Fruit fly (Drosophila melanogaster) whole organism, embryonic: Measurements from ENCODE around the gene CG13124.

ENCODE experiments used
- CG10979 ChIP-seq: fragments of 200-800 bp; sonication (Bioruptor generic); optimal IDR thresholded peaks from 2 replicates; lab custom pipeline; 2018; ENCODE audit warnings: missing biosample characterization, mild to moderate bottlenecking, missing genetic modification characterization, moderate library complexity
- CG1233 ChIP-seq: fragments of 200-800 bp; sonication (Bioruptor generic); optimal IDR thresholded peaks from 4 replicates; lab custom pipeline; 2018; ENCODE audit warnings: missing biosample characterization, mild to moderate bottlenecking, missing genetic modification characterization
- CG12769 ChIP-seq: fragments of 200-800 bp; sonication (Bioruptor generic); optimal IDR thresholded peaks from 2 replicates; lab custom pipeline; 2019; ENCODE audit warnings: missing biosample characterization, mild to moderate bottlenecking, missing genetic modification characterization, moderate library complexity
- CG13424 ChIP-seq: fragments of 200-800 bp; sonication (Bioruptor generic); optimal IDR thresholded peaks from 2 replicates; lab custom pipeline; 2019; ENCODE audit warnings: missing biosample characterization, mild to moderate bottlenecking, missing genetic modification characterization, moderate library complexity
- CG13775 ChIP-seq: fragments of 200-800 bp; sonication (Bioruptor generic); optimal IDR thresholded peaks from 3 replicates; lab custom pipeline; 2017; ENCODE audit warnings: missing biosample characterization, mild to moderate bottlenecking, missing genetic modification characterization
- CG14860 ChIP-seq: fragments of 200-800 bp; sonication (Bioruptor generic); IDR thresholded peaks from 3 replicates; pipeline ENCODE4 v1.3.6; 2022; ENCODE audit warnings: missing biosample characterization, missing genetic modification characterization; ENCODE audit not compliant: partially characterized antibody
- CG15514 ChIP-seq: fragments of 200-800 bp; sonication (Bioruptor generic); optimal IDR thresholded peaks from 3 replicates; lab custom pipeline; 2017; ENCODE audit warnings: missing biosample characterization, missing genetic modification characterization, mild to moderate bottlenecking, moderate library complexity, missing genetic modification reagents
- CG15696 ChIP-seq: fragments of 200-800 bp; sonication (Bioruptor generic); optimal IDR thresholded peaks from 2 replicates; lab custom pipeline; 2019; ENCODE audit warnings: missing biosample characterization, mild to moderate bottlenecking, missing genetic modification characterization, moderate library complexity
- CG18764 ChIP-seq: fragments of 200-800 bp; sonication (Bioruptor generic); optimal IDR thresholded peaks from 3 replicates; lab custom pipeline; 2016; ENCODE audit warnings: missing biosample characterization, missing genetic modification characterization
- CG2712 ChIP-seq: fragments of 200-800 bp; optimal IDR thresholded peaks from 3 replicates; lab custom pipeline; 2019; ENCODE audit warnings: missing biosample characterization, mild to moderate bottlenecking, missing genetic modification characterization, moderate library complexity
- CG2875 ChIP-seq: fragments of 200-800 bp; sonication (Bioruptor generic); optimal IDR thresholded peaks from 2 replicates; lab custom pipeline; 2017; ENCODE audit warnings: missing biosample characterization, mild to moderate bottlenecking, missing genetic modification characterization, missing genetic modification reagents
- CG3407 ChIP-seq: fragments of 200-800 bp; sonication (Bioruptor generic); optimal IDR thresholded peaks from 2 replicates; lab custom pipeline; 2018; ENCODE audit warnings: missing biosample characterization, mild to moderate bottlenecking, missing genetic modification characterization
- CG6813 ChIP-seq: fragments of 200-800 bp; sonication (Bioruptor generic); optimal IDR thresholded peaks from 2 replicates; lab custom pipeline; 2017; ENCODE audit warnings: missing biosample characterization, missing genetic modification characterization, mild to moderate bottlenecking, moderate library complexity, missing genetic modification reagents
- CG9797 ChIP-seq: fragments of 200-800 bp; sonication (Bioruptor generic); optimal IDR thresholded peaks from 3 replicates; lab custom pipeline; 2018; ENCODE audit warnings: missing biosample characterization, mild to moderate bottlenecking, missing genetic modification characterization
- CG9817 ChIP-seq: fragments of 200-800 bp; sonication (Bioruptor generic); optimal IDR thresholded peaks from 2 replicates; lab custom pipeline; 2018; ENCODE audit warnings: missing biosample characterization, mild to moderate bottlenecking, missing genetic modification characterization, moderate library complexity
- CG9932 ChIP-seq: fragments of 200-800 bp; sonication (Bioruptor generic); IDR thresholded peaks from 2 replicates; pipeline ENCODE4 v1.3.6; 2022; ENCODE audit warnings: missing biosample characterization, missing genetic modification characterization
- Ets65A ChIP-seq: fragments of 200-800 bp; sonication (Bioruptor generic); peaks from one replicate; lab custom pipeline; 2016; ENCODE audit warnings: missing biosample characterization, missing genetic modification characterization
- Ets97D ChIP-seq: fragments of 200-800 bp; sonication (Bioruptor generic); optimal IDR thresholded peaks from 3 replicates; lab custom pipeline; 2016; ENCODE audit warnings: missing biosample characterization, missing genetic modification characterization
- Jarid2 ChIP-seq: fragments of 200-800 bp; sonication (Bioruptor generic); optimal IDR thresholded peaks from 3 replicates; lab custom pipeline; 2017; ENCODE audit warnings: mild to moderate bottlenecking, missing biosample characterization, missing genetic modification reagents, missing genetic modification characterization
- MBD-R2 ChIP-seq: fragments of 200-800 bp; sonication (Bioruptor generic); IDR thresholded peaks from 2 replicates; pipeline ENCODE4 v1.3.6; 2022; ENCODE audit warnings: missing biosample characterization, missing genetic modification characterization
- Nf-YC ChIP-seq: fragments of 200-800 bp; optimal IDR thresholded peaks from 3 replicates; lab custom pipeline; 2019; ENCODE audit warnings: missing biosample characterization, mild to moderate bottlenecking, missing genetic modification characterization, moderate library complexity
- PHDP ChIP-seq: fragments of 200-800 bp; sonication (Bioruptor generic); optimal IDR thresholded peaks from 3 replicates; lab custom pipeline; 2018; ENCODE audit warnings: missing biosample characterization, mild to moderate bottlenecking, missing genetic modification characterization, moderate library complexity
- Pdp1 ChIP-seq, 2 experiments: fragments of 200-800 bp; sonication (Bioruptor generic); optimal IDR thresholded peaks; 3 replicates each; lab custom pipeline; 2016; ENCODE audit warnings: missing biosample characterization in 2 of 2, missing genetic modification characterization in 2 of 2, mild to moderate bottlenecking in 1 of 2, moderate library complexity in 1 of 2
- Rfx ChIP-seq: fragments of 200-800 bp; sonication (Bioruptor generic); IDR thresholded peaks from 2 replicates; pipeline ENCODE4 v1.3.6; 2022; ENCODE audit warnings: missing biosample characterization, missing genetic modification characterization
- Stat92E ChIP-seq, 3 experiments: fragments of >200 bp in 2 of 3; fragments of 200-800 bp in 1 of 3; sonication (Bioruptor generic) in 1 of 3; optimal IDR thresholded peaks; 2 replicates each; lab custom pipeline; 2017 to 2019; ENCODE audit warnings: missing biosample characterization in 3 of 3, missing genetic modification characterization in 3 of 3, mild to moderate bottlenecking in 1 of 3, moderate library complexity in 1 of 3
- Trl ChIP-seq, 3 experiments: fragments of >200 bp in 2 of 3; fragments of 200-800 bp in 1 of 3; sonication (Bioruptor generic) in 1 of 3; optimal IDR thresholded peaks; 2 replicates in 1 of 3; 3 replicates in 2 of 3; lab custom pipeline; 2016 to 2017; ENCODE audit warnings: missing biosample characterization in 1 of 3, missing genetic modification characterization in 1 of 3
- Usf ChIP-seq: fragments of 200-800 bp; sonication (Bioruptor generic); optimal IDR thresholded peaks from 2 replicates; lab custom pipeline; 2017; ENCODE audit warnings: missing genotype, missing biosample characterization, missing genetic modification characterization
- YL-1 ChIP-seq: fragments of 200-800 bp; sonication (Bioruptor generic); optimal IDR thresholded peaks from 3 replicates; lab custom pipeline; 2017; ENCODE audit warnings: missing biosample characterization, mild to moderate bottlenecking, missing genetic modification characterization
- ash1 ChIP-seq: fragments of 200-800 bp; sonication (Bioruptor generic); optimal IDR thresholded peaks from 2 replicates; lab custom pipeline; 2018; ENCODE audit warnings: missing biosample characterization, mild to moderate bottlenecking, missing genetic modification characterization
- bcd ChIP-seq: fragments of 200-800 bp; sonication (Bioruptor generic); optimal IDR thresholded peaks from 2 replicates; lab custom pipeline; 2017; ENCODE audit warnings: missing biosample characterization, mild to moderate bottlenecking, missing genetic modification characterization
- chn ChIP-seq: fragments of 200-800 bp; sonication (Bioruptor generic); optimal IDR thresholded peaks from 2 replicates; lab custom pipeline; 2016; ENCODE audit warnings: missing biosample characterization, missing genetic modification characterization
- corto ChIP-seq: fragments of 200-800 bp; sonication (Bioruptor generic); optimal IDR thresholded peaks from 2 replicates; lab custom pipeline; 2016; ENCODE audit warnings: missing biosample characterization, mild to moderate bottlenecking, missing genetic modification characterization, moderate library complexity
- dati ChIP-seq: fragments of 200-800 bp; sonication (Bioruptor generic); IDR thresholded peaks from 2 replicates; pipeline ENCODE4 v1.3.6; 2022; ENCODE audit warnings: missing biosample characterization, missing genetic modification characterization
- dpn ChIP-seq, 2 experiments: fragments of 200-800 bp; sonication (Bioruptor generic); optimal IDR thresholded peaks; 3 replicates each; lab custom pipeline; 2016; ENCODE audit warnings: missing biosample characterization in 2 of 2, missing genetic modification characterization in 2 of 2
- exex ChIP-seq: fragments of 200-800 bp; sonication (Bioruptor generic); optimal IDR thresholded peaks from 4 replicates; lab custom pipeline; 2018; ENCODE audit warnings: missing biosample characterization, mild to moderate bottlenecking, missing genetic modification characterization, moderate library complexity
- eyg ChIP-seq: fragments of 200-800 bp; sonication (Bioruptor generic); optimal IDR thresholded peaks from 3 replicates; lab custom pipeline; 2016; ENCODE audit warnings: missing biosample characterization, missing genetic modification characterization
- gsb-n ChIP-seq: fragments of 200-800 bp; sonication (Bioruptor generic); optimal IDR thresholded peaks from 3 replicates; lab custom pipeline; 2018; ENCODE audit warnings: missing biosample characterization, mild to moderate bottlenecking, missing genetic modification characterization
- jumu ChIP-seq: fragments of 200-800 bp; sonication (Bioruptor generic); optimal IDR thresholded peaks from 3 replicates; lab custom pipeline; 2016; ENCODE audit warnings: missing biosample characterization, missing genetic modification characterization
- lab ChIP-seq: fragments of 200-800 bp; sonication (Bioruptor generic); optimal IDR thresholded peaks from 3 replicates; lab custom pipeline; 2017; ENCODE audit warnings: missing biosample characterization, missing genetic modification characterization, mild to moderate bottlenecking, moderate library complexity, missing genetic modification reagents
- lola ChIP-seq, 3 experiments: fragments of >200 bp in 2 of 3; fragments of 200-800 bp in 1 of 3; sonication (Bioruptor generic) in 1 of 3; optimal IDR thresholded peaks; 2 replicates each; lab custom pipeline; 2017 to 2019; ENCODE audit warnings: missing biosample characterization in 3 of 3, missing genetic modification characterization in 3 of 3, mild to moderate bottlenecking in 1 of 3, moderate library complexity in 1 of 3
- mld ChIP-seq: fragments of 200-800 bp; sonication (Bioruptor generic); IDR thresholded peaks from 3 replicates; pipeline ENCODE4 v1.3.6; 2022; ENCODE audit warnings: missing biosample characterization, missing genetic modification characterization; ENCODE audit not compliant: partially characterized antibody
- pros ChIP-seq: fragments of 200-800 bp; sonication (Bioruptor generic); optimal IDR thresholded peaks from 3 replicates; lab custom pipeline; 2019; ENCODE audit warnings: missing biosample characterization, mild to moderate bottlenecking, missing genetic modification characterization, moderate library complexity
- pum ChIP-seq: fragments of 200-800 bp; sonication (Bioruptor generic); optimal IDR thresholded peaks from 2 replicates; lab custom pipeline; 2016; ENCODE audit warnings: missing biosample characterization, missing genetic modification characterization
- row ChIP-seq: fragments of 200-800 bp; sonication (Bioruptor generic); IDR thresholded peaks from 3 replicates; pipeline ENCODE4 v1.3.6; 2022; ENCODE audit warnings: missing biosample characterization, missing genetic modification characterization
- slou ChIP-seq: fragments of 200-800 bp; sonication (Bioruptor generic); optimal IDR thresholded peaks from 3 replicates; lab custom pipeline; 2016; ENCODE audit warnings: missing biosample characterization, missing genetic modification characterization
- sna ChIP-seq: fragments of 200-800 bp; sonication (Bioruptor generic); IDR thresholded peaks from 2 replicates; pipeline ENCODE4 v1.3.6; 2022; ENCODE audit warnings: missing biosample characterization, missing genetic modification characterization; ENCODE audit not compliant: partially characterized antibody
- trem ChIP-seq: fragments of 200-800 bp; optimal IDR thresholded peaks from 3 replicates; lab custom pipeline; 2019; ENCODE audit warnings: missing biosample characterization, mild to moderate bottlenecking, missing genetic modification characterization, moderate library complexity
- usp ChIP-seq: fragments of >200 bp; optimal IDR thresholded peaks from 2 replicates; lab custom pipeline; 2017; ENCODE audit warnings: missing biosample characterization, missing genetic modification characterization

CG13124 gene

DNA sequence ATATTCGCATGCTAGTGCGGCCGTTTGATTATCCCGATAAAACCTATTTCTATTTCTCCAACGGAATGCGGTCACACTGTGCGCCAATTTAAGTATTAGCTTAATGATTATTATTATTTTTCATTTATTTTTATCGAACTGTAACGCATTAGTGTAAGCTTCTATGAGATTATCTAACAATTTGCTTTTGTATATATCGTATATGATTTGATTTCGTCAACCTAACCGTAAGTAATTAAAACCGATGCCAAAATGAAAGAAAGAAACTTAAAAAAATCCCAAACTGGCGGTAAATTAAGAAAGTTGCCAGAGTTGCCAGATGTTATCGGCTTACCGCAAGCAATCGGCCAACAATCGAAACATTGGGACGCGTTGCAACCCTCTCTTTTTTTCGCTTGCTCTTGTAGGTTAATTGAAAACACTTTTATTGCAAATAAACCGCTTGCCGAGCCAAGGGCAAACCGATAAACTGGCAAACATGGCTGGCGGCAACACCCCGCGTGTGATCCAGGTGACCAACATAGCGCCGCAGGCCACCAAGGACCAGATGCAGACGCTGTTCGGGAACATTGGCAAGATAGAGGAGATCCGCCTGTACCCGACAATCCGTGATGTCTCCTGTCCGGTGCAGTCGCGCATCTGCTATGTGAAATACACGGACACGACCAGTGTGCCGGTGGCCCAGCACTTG, 4.3 kb upstream of the CG13124 start, which contains the start of the genes Etl1 and Srp54 (continued):
- no peak for TF ChIP-seq Jarid2 (GFP tag; lab: Kevin White, UChicago)
- peak in 1 of 2 experiments; percentile 37 for TF ChIP-seq Pdp1 (GFP tag; optimal IDR thresholded peaks at IDR 0.05; lab: Kevin White, UChicago)
- no peak for TF ChIP-seq Trl (optimal IDR thresholded peaks at IDR 0.05; lab: Kevin White, UChicago)
- TF ChIP-seq Trl (GFP tag; optimal IDR thresholded peaks at IDR 0.05; lab: Kevin White, UChicago), result no peak
- no peak for TF ChIP-seq pros (GFP tag; lab: Kevin White, UChicago)
- no peak for TF ChIP-seq CG1233
- no peak for TF ChIP-seq gsb-n (tag; lab: Kevin White, UChicago)
- no peak for TF ChIP-seq sna (GFP tag; lab: Robert Waterston, UW)
- TF ChIP-seq mld, result no peak
- TF ChIP-seq CG2875 (GFP tag; lab: Kevin White, UChicago), result no peak
- 0 out of 3 replicates have a peak, but pooled peaks have one; percentile 21 for TF ChIP-seq row (GFP tag; lab: Robert Waterston, UW)
- TF ChIP-seq Ets97D (GFP tag; lab: Kevin White, UChicago), result peak; percentile 9
- TF ChIP-seq PHDP (tag; lab: Kevin White, UChicago), result no peak
- TF ChIP-seq ash1 (GFP tag; lab: Kevin White, UChicago), result no peak
- TF ChIP-seq CG9797 (GFP tag; lab: Kevin White, UChicago), result peak; percentile 73
- no peak for TF ChIP-seq CG15696 (tag; lab: Kevin White, UChicago)
- TF ChIP-seq Rfx (GFP tag; lab: Robert Waterston, UW), result 0 out of 2 replicates have a peak, but pooled peaks have one; percentile 26
- TF ChIP-seq CG14860 (GFP tag; lab: Robert Waterston, UW), result no peak
- peak; percentile 1 for TF ChIP-seq exex (tag; lab: Kevin White, UChicago)
- no peak for TF ChIP-seq CG9817 (tag; lab: Kevin White, UChicago)
- no peak for TF ChIP-seq slou (GFP tag; lab: Kevin White, UChicago)
- no peak for TF ChIP-seq corto (GFP tag; lab: Kevin White, UChicago)
- peak; percentile 60 for TF ChIP-seq MBD-R2 (GFP tag; lab: Robert Waterston, UW)
- no peak for TF ChIP-seq lola (GFP tag; optimal IDR thresholded peaks at IDR 0.05; lab: Kevin White, UChicago)
- TF ChIP-seq trem, result peak; percentile 75
- TF ChIP-seq CG15514 (GFP tag; lab: Kevin White, UChicago), result peak; percentile 62
- TF ChIP-seq bcd (GFP tag; lab: Kevin White, UChicago), result no peak
- TF ChIP-seq CG3407, result no peak
- no peak for TF ChIP-seq dati
- TF ChIP-seq Usf (GFP tag; lab: Kevin White, UChicago), result no peak
- peak; percentile 33 for TF ChIP-seq Ets65A (GFP tag; lab: Kevin White, UChicago)
- TF ChIP-seq CG10979 (tag; lab: Kevin White, UChicago), result no peak
- TF ChIP-seq dpn (GFP tag; optimal IDR thresholded peaks at IDR 0.05; lab: Kevin White, UChicago), result no peak
- TF ChIP-seq CG12769 (tag; lab: Kevin White, UChicago), result no peak
- no peak for TF ChIP-seq CG13424
- peak; percentile 25 for TF ChIP-seq CG2712 (tag; lab: Kevin White, UChicago)
- peak; percentile 35 for TF ChIP-seq Nf-YC (tag; lab: Kevin White, UChicago)
- no peak for TF ChIP-seq pum
- no peak for TF ChIP-seq lab (GFP tag; lab: Kevin White, UChicago)
- TF ChIP-seq chn (GFP tag; lab: Kevin White, UChicago), result no peak
- TF ChIP-seq jumu (GFP tag; lab: Kevin White, UChicago), result no peak
- no peak for TF ChIP-seq CG13775 (GFP tag; lab: Kevin White, UChicago)
- TF ChIP-seq eyg (GFP tag; lab: Kevin White, UChicago), result no peak
- no peak for TF ChIP-seq CG6813 (GFP tag; lab: Kevin White, UChicago)
- TF ChIP-seq YL-1 (GFP tag; lab: Kevin White, UChicago), result peak; percentile 52
- no peak for TF ChIP-seq usp (GFP tag; lab: Kevin White, UChicago)
- TF ChIP-seq Stat92E (GFP tag; optimal IDR thresholded peaks at IDR 0.05; lab: Kevin White, UChicago), result no peak
- peak; percentile 29; the same call in 1 of the 2 replicates for TF ChIP-seq CG9932 (GFP tag; lab: Robert Waterston, UW)
- TF ChIP-seq CG18764 (GFP tag; lab: Kevin White, UChicago), result no peak
